Worm (Caenorhabditis elegans): ENCODE measurements around the gene camt-1.

ce11 chrII:4454823-4455222 lies 50.1 kb downstream of the camt-1 start:
- TF ChIP-seq rnt-1 (tag; optimal IDR thresholded peaks at IDR 0.05), result no peak
- no peak for TF ChIP-seq sox-4 (tag; optimal IDR thresholded peaks at IDR 0.05)
- TF ChIP-seq hlh-30 (tag; optimal IDR thresholded peaks at IDR 0.05; ENCODE audit: insufficient read depth), result no peak
- TF ChIP-seq sdc-2 (tag; optimal IDR thresholded peaks at IDR 0.05), result no peak
- TF ChIP-seq fkh-10 (GFP tag; optimal IDR thresholded peaks at IDR 0.05), result no peak
- TF ChIP-seq pax-1 (tag; optimal IDR thresholded peaks at IDR 0.05), result no peak
- TF ChIP-seq ceh-30 (tag; optimal IDR thresholded peaks at IDR 0.05), result no peak
- TF ChIP-seq nhr-11 (tag; optimal IDR thresholded peaks at IDR 0.05), result no peak
- TF ChIP-seq tbx-2 (tag; optimal IDR thresholded peaks at IDR 0.05), result no peak
- no peak for TF ChIP-seq hlh-6 (tag; optimal IDR thresholded peaks at IDR 0.05)

Data from whole organism, late embryonic.